Fruit fly (Drosophila melanogaster) whole organism: ENCODE results near the gene CG3630.

Experiments used
- CG8478 ChIP-seq: fragments of >200 bp; optimal IDR thresholded peaks from 2 replicates; lab custom pipeline; 2018; ENCODE audit warnings: inconsistent platforms
- Dll ChIP-seq: fragments of >200 bp; optimal IDR thresholded peaks from 2 replicates; lab custom pipeline; 2017
- EcR ChIP-seq, 2 experiments: fragments of >200 bp; optimal IDR thresholded peaks; 2 replicates each; lab custom pipeline; 2017; ENCODE audit warnings: missing biosample characterization in 2 of 2, missing genetic modification characterization in 2 of 2, missing genetic modification reagents in 2 of 2
- pan ChIP-seq: fragments of >200 bp; optimal IDR thresholded peaks from 2 replicates; lab custom pipeline; 2017
- psq ChIP-seq: fragments of >200 bp; optimal IDR thresholded peaks from 2 replicates; lab custom pipeline; 2017
- usp ChIP-seq: fragments of >200 bp; optimal IDR thresholded peaks from 2 replicates; lab custom pipeline; 2017; ENCODE audit warnings: missing biosample characterization, missing genetic modification characterization, mixed read lengths

Gene CG3630

DNA sequence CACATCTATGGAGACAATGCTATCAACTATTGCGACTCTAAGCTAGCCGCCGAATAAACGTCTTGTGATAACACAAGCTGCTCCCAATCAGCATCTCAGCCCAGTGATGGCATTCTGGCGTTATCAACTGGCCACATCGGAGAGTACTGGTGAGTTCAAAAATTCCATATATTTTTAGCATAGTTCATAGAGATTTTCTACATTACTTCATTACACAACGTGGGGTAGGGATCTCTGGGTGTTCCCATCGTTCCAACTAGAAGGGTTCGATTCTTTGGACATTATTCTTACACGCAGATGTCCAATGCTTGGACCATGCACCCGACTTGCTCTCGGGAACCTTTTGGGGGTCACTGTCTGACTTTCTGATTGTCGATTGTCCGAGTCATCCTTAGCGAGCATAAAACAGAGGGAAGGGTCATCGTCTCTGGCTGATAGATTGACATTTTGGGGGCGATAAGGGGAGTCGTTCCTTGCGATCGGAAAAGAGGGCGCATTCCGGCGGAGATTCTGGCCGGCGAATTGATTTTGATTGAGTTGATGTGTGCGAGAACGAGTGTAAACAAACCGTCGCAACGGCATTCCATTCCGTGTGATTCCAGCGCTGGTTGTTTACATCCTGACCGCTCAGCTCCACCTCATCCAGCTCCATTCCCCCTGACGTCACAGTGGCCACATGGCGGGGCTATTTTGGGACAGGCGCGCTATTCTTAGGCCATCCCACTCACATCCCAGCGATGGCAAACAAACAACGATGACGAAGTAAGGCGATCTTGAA lies at the start of gene CG3630, which contains the start of gene Cyp4d1:
Gene CG3630 (plus strand): TSS at position 67 of the 778 bp plus-strand sequence.
Gene Cyp4d1 (minus strand): TSS at position 51 of the 778 bp plus-strand sequence.
- TF ChIP-seq EcR (GFP tag; optimal IDR thresholded peaks at IDR 0.05; lab: Kevin White, UChicago) (no peak), pan (lab: Kevin White, UChicago) (no peak), Dll (lab: Kevin White, UChicago) (no peak), usp (GFP tag; lab: Kevin White, UChicago) (no peak), psq (lab: Kevin White, UChicago) (no peak), CG8478 (no peak)

DNA sequence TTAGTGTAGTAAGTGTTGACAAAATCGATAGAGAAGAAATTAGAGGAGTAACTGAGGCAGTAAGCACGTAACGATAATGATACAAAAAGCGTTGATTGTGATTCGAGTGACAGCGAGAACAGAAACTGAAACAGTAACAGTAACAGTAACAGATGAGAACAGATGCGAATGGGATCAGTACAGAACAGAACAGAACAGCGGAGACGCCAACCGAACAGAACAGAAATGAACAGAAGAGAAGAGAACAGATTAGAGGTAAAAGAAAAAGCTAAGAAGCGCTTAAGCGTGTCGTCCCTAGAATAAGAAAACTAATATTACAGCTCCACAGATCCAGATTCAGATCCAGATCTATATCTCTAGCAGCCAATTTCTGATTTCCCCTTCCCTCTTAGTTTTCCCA lies 49.3 kb upstream of the CG3630 start:
- TF ChIP-seq CG8478, result no peak
- TF ChIP-seq EcR (GFP tag; optimal IDR thresholded peaks at IDR 0.05; lab: Kevin White, UChicago), result no peak

DNA sequence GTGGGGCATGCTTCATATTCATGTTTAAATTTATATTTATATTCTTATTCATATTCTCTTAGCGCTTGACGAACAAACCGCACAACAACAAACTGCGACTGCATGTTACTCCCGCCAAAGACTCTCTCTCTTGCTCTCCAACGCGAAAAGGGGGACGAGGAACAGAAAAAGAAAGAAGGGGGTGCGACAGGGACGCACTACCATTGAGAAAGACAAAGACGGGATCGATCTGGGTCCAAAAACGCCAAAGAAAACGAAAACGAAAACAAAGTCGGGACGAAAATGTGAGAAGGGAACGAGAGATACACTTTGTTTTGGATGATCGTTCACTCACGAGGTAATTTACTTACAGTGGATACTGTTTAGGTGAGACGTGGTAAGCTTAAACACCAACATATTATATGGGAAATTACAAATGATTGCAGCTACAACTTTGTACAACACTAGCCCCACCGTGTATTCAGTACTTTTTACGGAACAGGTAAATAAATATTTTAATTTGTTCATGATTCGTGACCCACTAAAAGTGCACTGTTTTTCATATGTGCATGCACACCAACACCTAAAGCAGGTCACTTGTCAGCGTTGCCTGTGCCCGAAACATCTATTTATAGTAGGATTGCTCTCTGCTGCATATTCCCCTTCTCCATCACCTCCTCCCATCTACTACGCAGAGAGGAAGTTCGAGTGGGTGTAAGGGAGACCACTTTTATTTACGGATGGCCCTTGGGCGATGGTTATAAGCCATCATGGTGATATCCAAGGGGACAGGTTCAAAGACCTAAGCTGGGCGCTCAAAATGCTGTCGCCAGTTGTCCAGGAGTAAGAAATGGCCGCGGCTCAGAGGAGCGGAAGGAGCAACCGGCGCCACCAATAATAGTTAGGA lies 40.0 kb upstream of the CG3630 start:
- TF ChIP-seq pan (lab: Kevin White, UChicago) (no peak), Dll (lab: Kevin White, UChicago) (no peak), usp (GFP tag; lab: Kevin White, UChicago) (no peak), CG8478 (no peak), psq (lab: Kevin White, UChicago) (no peak), EcR (GFP tag; optimal IDR thresholded peaks at IDR 0.05; lab: Kevin White, UChicago) (no peak)

DNA sequence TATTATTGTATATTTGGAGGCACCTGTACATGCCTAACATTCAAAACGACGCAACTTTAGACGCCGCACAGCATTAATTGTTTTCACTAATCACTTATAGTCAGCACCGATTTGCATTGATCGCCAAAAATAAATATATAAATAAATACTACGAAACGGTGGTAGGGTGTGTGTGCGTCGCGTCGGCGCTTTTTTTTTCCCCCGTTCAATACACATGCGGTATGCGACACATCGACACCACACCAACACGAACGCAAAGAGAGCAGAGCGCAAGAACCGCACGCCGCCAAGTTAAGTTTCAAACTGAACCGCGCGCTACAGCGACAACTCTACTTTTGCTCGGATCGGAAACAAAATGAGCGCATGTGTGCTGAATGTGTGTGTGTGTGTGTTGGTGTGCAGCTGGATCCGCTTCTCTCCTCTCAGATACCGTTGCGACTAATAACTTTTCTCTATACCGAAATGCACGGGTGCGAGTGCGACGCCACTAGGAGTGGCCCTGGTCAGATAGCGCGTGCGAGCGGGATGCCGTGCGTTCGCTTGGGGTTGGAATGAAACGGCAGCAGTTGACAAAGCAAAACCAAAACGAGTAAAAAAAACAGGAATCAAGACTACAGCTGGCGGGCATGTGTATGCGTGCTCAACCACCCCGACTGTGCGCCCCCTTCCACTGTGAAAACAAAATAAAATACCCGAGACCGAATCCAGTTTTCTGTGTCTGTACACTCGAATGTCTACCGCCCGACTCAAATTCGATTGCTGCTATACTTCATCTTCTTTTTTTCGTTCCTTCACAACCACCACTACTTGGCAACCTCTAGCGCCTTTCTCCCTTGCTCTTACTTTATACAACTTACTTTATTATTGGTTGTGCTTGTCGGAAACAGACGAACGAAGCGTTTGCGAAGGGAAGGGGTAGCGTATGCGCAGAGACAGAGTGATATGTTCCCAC lies 38.7 kb upstream of the CG3630 start, which contains the start of gene ph-d:
Gene ph-d (minus strand): TSS at position 274 of the 952 bp plus-strand sequence.
- TF ChIP-seq CG8478 (peak; percentile 94), psq (lab: Kevin White, UChicago) (no peak), EcR (GFP tag; optimal IDR thresholded peaks at IDR 0.05; lab: Kevin White, UChicago) (peak in 1 of 2 experiments; percentile 43), Dll (lab: Kevin White, UChicago) (peak; percentile 18)

DNA sequence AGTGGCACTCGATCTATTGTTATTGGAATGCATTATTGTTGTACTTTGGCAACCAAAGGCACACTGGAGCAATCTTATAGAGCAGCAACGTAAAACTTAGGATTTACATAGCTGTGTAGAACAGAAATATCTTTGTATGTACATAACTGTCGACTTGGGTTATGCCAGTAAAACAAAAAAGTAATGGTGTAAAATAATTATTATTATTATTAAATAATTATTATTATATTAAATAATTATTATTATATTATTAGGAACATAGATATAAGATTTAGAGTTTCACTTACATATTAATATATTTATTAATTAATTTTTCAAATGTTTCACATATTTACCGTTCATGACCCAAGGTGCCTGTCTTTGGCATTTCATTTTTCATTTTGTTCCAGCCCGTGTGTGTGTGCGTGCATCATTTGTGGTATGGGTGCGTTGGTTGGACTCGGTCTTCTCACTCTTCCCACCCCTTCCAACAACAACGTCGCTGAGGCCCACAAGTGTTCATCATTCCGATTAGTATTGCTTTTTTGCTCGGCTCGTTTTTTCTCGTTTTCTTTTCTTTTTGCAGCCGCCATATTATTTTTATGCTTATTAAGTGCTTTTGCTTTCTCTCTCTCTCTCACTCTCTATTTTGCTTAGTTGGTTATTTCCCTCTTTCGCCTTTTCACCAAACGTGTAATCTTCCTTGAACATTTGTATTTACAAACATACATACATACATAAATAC lies 37.9 kb upstream of the CG3630 start:
- no peak for TF ChIP-seq EcR (GFP tag; optimal IDR thresholded peaks at IDR 0.05; lab: Kevin White, UChicago)
- TF ChIP-seq pan (lab: Kevin White, UChicago), result no peak
- TF ChIP-seq usp (GFP tag; lab: Kevin White, UChicago), result no peak
- TF ChIP-seq psq (lab: Kevin White, UChicago), result no peak
- no peak for TF ChIP-seq CG8478
- no peak for TF ChIP-seq Dll (lab: Kevin White, UChicago)

DNA sequence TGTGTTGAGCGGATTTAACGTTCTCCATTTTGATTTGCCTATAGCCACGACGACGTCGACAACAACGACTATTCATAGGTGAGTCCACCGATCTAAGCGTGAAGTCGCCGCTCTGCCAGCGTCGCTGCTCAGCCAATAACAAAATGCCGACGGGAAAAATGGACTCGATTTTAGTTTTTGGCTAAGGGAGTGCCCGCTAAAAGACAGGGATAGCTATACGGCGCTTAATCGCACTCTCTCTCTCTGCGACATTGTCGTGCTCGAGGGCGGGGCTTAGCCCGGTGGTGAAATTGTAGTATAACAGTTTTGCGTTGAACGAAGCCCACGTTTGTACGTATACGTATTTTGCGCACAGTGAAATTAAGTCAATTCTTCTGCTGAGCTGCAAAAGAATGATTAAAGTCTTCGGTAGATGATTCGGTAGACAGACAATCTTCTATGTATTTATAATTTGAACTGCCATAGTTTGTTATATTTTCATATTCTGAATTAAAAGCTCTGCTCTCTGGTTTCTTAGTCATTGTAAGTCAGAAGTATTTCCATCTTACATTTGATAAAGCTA lies 36.4 kb upstream of the CG3630 start:
- TF ChIP-seq CG8478, result peak; percentile 10
- no peak for TF ChIP-seq psq (lab: Kevin White, UChicago)

DNA sequence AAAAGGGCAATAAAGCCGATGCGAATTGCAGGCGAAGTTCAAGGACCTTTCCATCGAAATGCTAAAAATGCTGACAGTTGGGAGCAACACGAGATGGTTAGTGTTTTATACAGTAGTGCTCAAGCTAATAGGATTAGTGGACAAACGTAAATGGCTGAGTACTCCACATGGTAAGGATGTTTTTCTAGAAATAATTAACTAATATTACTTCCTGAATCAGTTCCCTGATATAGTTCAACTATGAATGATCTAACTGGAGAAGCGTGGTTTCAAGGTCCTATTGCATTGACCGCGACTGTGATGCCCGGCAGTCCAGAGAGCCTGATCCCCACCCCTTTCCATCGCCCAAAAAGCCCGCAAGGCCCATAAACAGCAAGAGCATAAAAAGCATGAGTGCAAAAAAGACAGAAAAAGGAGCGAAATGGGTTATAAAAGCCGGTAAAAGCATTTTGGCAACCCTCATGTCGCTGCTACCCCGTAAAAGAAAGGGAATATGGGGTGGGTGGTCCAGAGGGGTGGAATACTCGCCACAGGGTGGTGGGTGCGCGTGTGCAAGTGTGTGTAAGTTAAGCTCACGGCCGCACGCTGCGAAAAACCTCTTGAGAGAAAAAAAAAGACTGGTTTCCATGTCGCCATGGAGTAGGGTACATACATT lies 27.6 kb upstream of the CG3630 start:
- TF ChIP-seq pan (lab: Kevin White, UChicago) (no peak), EcR (GFP tag; optimal IDR thresholded peaks at IDR 0.05; lab: Kevin White, UChicago) (no peak), CG8478 (no peak), psq (lab: Kevin White, UChicago) (no peak), Dll (lab: Kevin White, UChicago) (no peak), usp (GFP tag; lab: Kevin White, UChicago) (no peak)

DNA sequence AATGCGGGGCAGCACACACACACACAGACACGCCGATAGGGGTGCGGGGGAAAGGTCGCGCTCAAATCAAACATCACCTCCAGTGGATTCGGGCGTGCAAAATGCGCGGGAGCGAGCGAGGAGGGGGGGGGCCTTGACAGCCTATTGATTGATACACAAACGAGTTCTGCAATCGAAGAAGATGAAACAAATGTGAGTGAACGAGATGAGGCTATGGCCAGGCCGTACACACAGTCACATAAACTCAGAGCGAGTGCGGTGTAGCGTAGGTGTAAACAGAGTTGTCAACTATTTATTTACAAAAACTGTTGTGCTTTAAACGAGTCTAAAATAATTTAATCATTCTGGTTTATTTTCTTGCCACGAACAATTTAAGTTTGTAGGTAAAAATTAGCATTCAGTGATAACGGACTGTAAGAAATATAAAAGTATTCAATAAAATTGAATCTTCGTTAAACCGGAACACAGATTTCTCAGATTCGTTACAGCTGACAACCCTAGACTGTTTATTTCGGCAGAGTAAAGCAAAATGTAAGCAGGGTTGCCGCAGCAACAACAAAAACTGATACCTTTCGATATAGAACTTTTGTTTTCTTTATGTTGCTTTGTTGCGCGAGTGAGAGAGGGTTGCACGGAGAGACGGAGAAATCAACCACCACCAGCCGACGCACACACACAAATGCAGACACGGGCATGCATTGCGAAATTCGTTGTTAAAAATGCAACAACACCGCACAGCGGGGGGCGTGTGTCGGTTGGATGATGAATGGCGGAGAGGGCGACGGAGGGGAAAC lies 26.8 kb upstream of the CG3630 start:
- TF ChIP-seq Dll (lab: Kevin White, UChicago) (no peak), psq (lab: Kevin White, UChicago) (no peak), CG8478 (no peak), pan (lab: Kevin White, UChicago) (peak; percentile 60), EcR (GFP tag; optimal IDR thresholded peaks at IDR 0.05; lab: Kevin White, UChicago) (no peak)
